Worm (Caenorhabditis elegans) whole organism, mixed stage, embryonic: Measurements from ENCODE around the gene utp-20.

ENCODE experiments used
- M03D4.4 ChIP-seq: sonication (generic microtip); optimal IDR thresholded peaks from 2 replicates; lab custom pipeline; 2017; ENCODE audit warnings: mild to moderate bottlenecking, missing genetic modification characterization, missing compliant biosample characterization
- bed-3 ChIP-seq: fragments of 200-800 bp; sonication (Bioruptor generic); optimal IDR thresholded peaks from 3 replicates; lab custom pipeline; 2018; ENCODE audit warnings: mild to moderate bottlenecking, missing genetic modification characterization, moderate library complexity, missing compliant biosample characterization
- blmp-1 ChIP-seq: fragments of 150-350 bp; optimal IDR thresholded peaks from 2 replicates; lab custom pipeline; 2014; ENCODE audit warnings: missing biosample characterization, missing genetic modification characterization
- ceh-39 ChIP-seq: fragments of 150-350 bp; optimal IDR thresholded peaks from 2 replicates; lab custom pipeline; 2014; ENCODE audit warnings: missing biosample characterization, missing genetic modification characterization
- ceh-43 ChIP-seq: fragments of 200-800 bp; sonication (Bioruptor generic); optimal IDR thresholded peaks from 2 replicates; lab custom pipeline; 2018; ENCODE audit warnings: mild to moderate bottlenecking, missing genetic modification characterization, moderate library complexity, missing compliant biosample characterization
- ceh-83 ChIP-seq: fragments of 200-800 bp; sonication (Bioruptor generic); optimal IDR thresholded peaks from 2 replicates; lab custom pipeline; 2018; ENCODE audit warnings: mild to moderate bottlenecking, missing genetic modification characterization, missing compliant biosample characterization
- ces-1 ChIP-seq: fragments of 150-350 bp; optimal IDR thresholded peaks from 2 replicates; lab custom pipeline; 2014; ENCODE audit warnings: missing biosample characterization, missing genetic modification reagents, missing genetic modification characterization
- cnd-1 ChIP-seq: fragments of 200-800 bp; sonication (Bioruptor generic); optimal IDR thresholded peaks from 2 replicates; lab custom pipeline; 2018; ENCODE audit warnings: mild to moderate bottlenecking, missing genetic modification characterization, missing compliant biosample characterization
- drap-1 ChIP-seq: fragments of 200-800 bp; sonication (Bioruptor generic); optimal IDR thresholded peaks from 3 replicates; lab custom pipeline; 2018; ENCODE audit warnings: mild to moderate bottlenecking, missing genetic modification characterization, missing compliant biosample characterization
- elt-1 ChIP-seq: sonication (generic microtip); optimal IDR thresholded peaks from 2 replicates; lab custom pipeline; 2017; ENCODE audit warnings: missing genetic modification characterization, mild to moderate bottlenecking, missing compliant biosample characterization, antibody characterized with exemption, moderate library complexity, borderline replicate concordance; ENCODE audit not compliant: insufficient read depth
- elt-3 ChIP-seq: fragments of 150-350 bp; optimal IDR thresholded peaks from 2 replicates; lab custom pipeline; 2014; ENCODE audit warnings: missing biosample characterization, missing genetic modification characterization
- flh-1 ChIP-seq: fragments of 200-800 bp; sonication (Bioruptor generic); optimal IDR thresholded peaks from 2 replicates; lab custom pipeline; 2018; ENCODE audit warnings: mild to moderate bottlenecking, missing genetic modification characterization, moderate library complexity, missing compliant biosample characterization
- ham-2 ChIP-seq: fragments of 200-800 bp; sonication (Bioruptor generic); optimal IDR thresholded peaks from 2 replicates; lab custom pipeline; 2018; ENCODE audit warnings: mild to moderate bottlenecking, missing genetic modification characterization, missing compliant biosample characterization
- hlh-1 ChIP-seq: fragments of 150-350 bp; optimal IDR thresholded peaks from 2 replicates; lab custom pipeline; 2014; ENCODE audit warnings: missing biosample characterization, missing genetic modification reagents, missing genetic modification characterization
- lin-13 ChIP-seq: fragments of 150-350 bp; optimal IDR thresholded peaks from 2 replicates; lab custom pipeline; 2014; ENCODE audit warnings: missing biosample characterization, missing genetic modification characterization
- lin-32 ChIP-seq: fragments of 200-800 bp; sonication (Bioruptor generic); optimal IDR thresholded peaks from 2 replicates; lab custom pipeline; 2018; ENCODE audit warnings: mild to moderate bottlenecking, missing genetic modification characterization, missing compliant biosample characterization
- lsy-2 ChIP-seq: fragments of 150-350 bp; optimal IDR thresholded peaks from 2 replicates; lab custom pipeline; 2014; ENCODE audit warnings: missing biosample characterization, missing genetic modification characterization
- mab-5 ChIP-seq: fragments of 150-350 bp; optimal IDR thresholded peaks from 2 replicates; lab custom pipeline; 2014; ENCODE audit warnings: missing biosample characterization, missing genetic modification characterization
- mep-1 ChIP-seq: fragments of 150-350 bp; optimal IDR thresholded peaks from 2 replicates; lab custom pipeline; 2017; ENCODE audit warnings: missing biosample characterization, missing genetic modification reagents, missing genetic modification characterization, inconsistent platforms
- mls-2 ChIP-seq: sonication (generic microtip); optimal IDR thresholded peaks from 2 replicates; lab custom pipeline; 2016; ENCODE audit warnings: mild to moderate bottlenecking, missing genetic modification characterization, moderate library complexity, missing compliant biosample characterization
- nhr-12 ChIP-seq: fragments of 150-350 bp; optimal IDR thresholded peaks from 2 replicates; lab custom pipeline; 2014; ENCODE audit warnings: missing biosample characterization, missing genetic modification characterization
- nhr-2 ChIP-seq: fragments of 150-350 bp; optimal IDR thresholded peaks from 2 replicates; lab custom pipeline; 2014; ENCODE audit warnings: missing biosample characterization, missing genetic modification characterization
- nhr-237 ChIP-seq: fragments of 150-350 bp; optimal IDR thresholded peaks from 2 replicates; lab custom pipeline; 2014; ENCODE audit warnings: missing biosample characterization, missing genetic modification characterization
- nhr-28 ChIP-seq: fragments of 150-350 bp; optimal IDR thresholded peaks from 2 replicates; lab custom pipeline; 2014; ENCODE audit warnings: missing biosample characterization, missing genetic modification characterization
- nhr-76 ChIP-seq: sonication (generic microtip); optimal IDR thresholded peaks from 2 replicates; lab custom pipeline; 2017; ENCODE audit warnings: missing biosample characterization, missing genetic modification characterization
- pha-4 ChIP-seq: fragments of 150-350 bp; optimal IDR thresholded peaks from 2 replicates; lab custom pipeline; 2018; ENCODE audit warnings: missing biosample characterization, missing genetic modification reagents, missing genetic modification characterization
- sem-2 ChIP-seq: fragments of 200-800 bp; sonication (Bioruptor generic); optimal IDR thresholded peaks from 2 replicates; lab custom pipeline; 2018; ENCODE audit warnings: mild to moderate bottlenecking, missing genetic modification characterization, missing compliant biosample characterization
- snpc-4 ChIP-seq: fragments of 150-350 bp; optimal IDR thresholded peaks from 2 replicates; lab custom pipeline; 2014; ENCODE audit warnings: missing biosample characterization, missing genetic modification characterization
- sptf-1 ChIP-seq: sonication (generic microtip); optimal IDR thresholded peaks from 2 replicates; lab custom pipeline; 2017; ENCODE audit warnings: mild to moderate bottlenecking, missing genetic modification characterization, moderate library complexity, missing compliant biosample characterization
- tbx-8 ChIP-seq: fragments of 200-800 bp; sonication (Bioruptor generic); optimal IDR thresholded peaks from 2 replicates; lab custom pipeline; 2018; ENCODE audit warnings: mild to moderate bottlenecking, missing genetic modification characterization, moderate library complexity, missing compliant biosample characterization
- unc-120 ChIP-seq: sonication (generic microtip); optimal IDR thresholded peaks from 2 replicates; lab custom pipeline; 2017; ENCODE audit warnings: missing genetic modification characterization, missing compliant biosample characterization; ENCODE audit not compliant: poor library complexity, severe bottlenecking
- unc-39 ChIP-seq: fragments of 150-350 bp; optimal IDR thresholded peaks from 2 replicates; lab custom pipeline; 2014; ENCODE audit warnings: missing biosample characterization, missing genetic modification characterization
- unc-62 ChIP-seq: fragments of 150-350 bp; optimal IDR thresholded peaks from 2 replicates; lab custom pipeline; 2014; ENCODE audit warnings: missing biosample characterization, missing genetic modification reagents, missing genetic modification characterization
- zip-8 ChIP-seq: fragments of 150-350 bp; optimal IDR thresholded peaks from 2 replicates; lab custom pipeline; 2014; ENCODE audit warnings: missing biosample characterization, missing genetic modification characterization
- ztf-11 ChIP-seq: fragments of 150-350 bp; optimal IDR thresholded peaks from 2 replicates; lab custom pipeline; 2014; ENCODE audit warnings: missing biosample characterization, missing genetic modification characterization

The utp-20 gene

DNA sequence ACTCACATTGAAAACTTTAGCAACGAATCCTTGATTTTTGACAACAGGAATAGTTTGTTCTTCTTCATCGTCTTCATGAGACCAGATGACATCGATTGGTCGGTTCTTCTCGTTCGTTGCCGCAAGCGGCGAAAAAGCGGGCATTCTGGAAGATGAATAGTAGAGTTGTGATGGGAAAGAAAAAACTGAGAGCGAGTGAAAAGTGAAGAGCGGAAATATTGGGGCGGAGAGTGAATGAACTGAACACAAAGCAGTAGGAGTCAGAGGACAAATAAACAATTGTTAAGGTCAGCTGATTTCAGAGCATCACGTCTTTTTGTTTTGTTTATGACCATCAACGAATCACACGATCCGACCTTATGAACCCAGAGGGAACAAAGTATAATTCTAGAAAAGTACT lies 25.1 kb downstream of the utp-20 start, which contains the start of gene F18C5.10:
F18C5.10 (minus strand) TSS at position 145 of the 400 bp plus-strand sequence.
- TF ChIP-seq unc-39 (tag; lab: Kevin White, UChicago) (no peak), nhr-12 (no peak), lin-13 (tag; lab: Kevin White, UChicago) (no peak), mep-1 (tag; lab: Kevin White, UChicago) (no peak), elt-1 (tag; lab: Kevin White, UChicago) (no peak), mab-5 (tag; lab: Kevin White, UChicago) (no peak), mls-2 (tag; lab: Kevin White, UChicago) (no peak), zip-8 (no peak), flh-1 (no peak), lsy-2 (tag; lab: Kevin White, UChicago) (no peak), nhr-2 (tag; lab: Kevin White, UChicago) (no peak), sem-2 (no peak), pha-4 (tag; lab: Kevin White, UChicago) (no peak), nhr-28 (no peak), elt-3 (tag; lab: Kevin White, UChicago) (no peak), blmp-1 (tag; lab: Kevin White, UChicago) (no peak), ces-1 (GFP tag; lab: Kevin White, UChicago) (no peak)

DNA sequence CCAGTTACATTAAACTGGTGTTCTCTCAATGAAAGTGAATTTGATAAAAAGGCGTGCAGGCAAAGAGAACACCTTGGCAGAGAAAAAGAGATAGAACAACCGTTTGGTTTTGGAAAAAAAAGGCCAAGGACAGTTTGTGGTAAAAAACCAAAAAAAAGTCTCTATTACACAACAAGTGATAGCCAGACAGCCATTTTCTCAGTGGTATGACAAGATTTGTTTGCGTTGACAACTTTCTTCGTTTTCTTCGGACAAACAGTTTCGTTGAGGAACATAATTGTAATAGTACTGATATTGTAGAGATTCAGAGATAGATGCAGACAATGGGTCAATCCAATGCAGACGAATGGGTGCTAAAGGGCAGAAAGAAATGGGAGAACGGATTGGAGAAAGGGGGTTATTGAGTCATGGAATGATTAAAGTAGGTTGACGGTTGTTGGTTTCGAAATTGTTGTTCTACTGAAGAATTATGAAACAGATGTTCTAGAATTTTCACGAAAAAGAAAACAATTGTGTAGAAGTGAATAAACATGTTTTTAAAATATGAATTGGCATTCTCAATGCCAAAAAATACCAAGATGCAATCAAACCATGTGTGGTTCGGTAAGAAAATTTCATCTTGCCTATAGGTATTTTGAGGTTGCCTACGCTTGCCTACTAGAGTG lies 26.2 kb downstream of the utp-20 start:
- TF ChIP-seq lin-32 (GFP tag; lab: Kevin White, UChicago) (no peak), elt-3 (tag; lab: Kevin White, UChicago) (no peak), pha-4 (tag; lab: Kevin White, UChicago) (no peak), nhr-237 (tag; lab: Kevin White, UChicago) (no peak), nhr-2 (tag; lab: Kevin White, UChicago) (no peak), ceh-43 (GFP tag; lab: Kevin White, UChicago) (no peak), ham-2 (GFP tag; lab: Kevin White, UChicago) (no peak), flh-1 (no peak), nhr-28 (no peak), snpc-4 (no peak), sptf-1 (tag; lab: Kevin White, UChicago) (no peak), mep-1 (tag; lab: Kevin White, UChicago) (no peak), bed-3 (no peak), ceh-39 (tag; lab: Kevin White, UChicago) (no peak), tbx-8 (GFP tag; lab: Kevin White, UChicago) (no peak), nhr-12 (no peak)

DNA sequence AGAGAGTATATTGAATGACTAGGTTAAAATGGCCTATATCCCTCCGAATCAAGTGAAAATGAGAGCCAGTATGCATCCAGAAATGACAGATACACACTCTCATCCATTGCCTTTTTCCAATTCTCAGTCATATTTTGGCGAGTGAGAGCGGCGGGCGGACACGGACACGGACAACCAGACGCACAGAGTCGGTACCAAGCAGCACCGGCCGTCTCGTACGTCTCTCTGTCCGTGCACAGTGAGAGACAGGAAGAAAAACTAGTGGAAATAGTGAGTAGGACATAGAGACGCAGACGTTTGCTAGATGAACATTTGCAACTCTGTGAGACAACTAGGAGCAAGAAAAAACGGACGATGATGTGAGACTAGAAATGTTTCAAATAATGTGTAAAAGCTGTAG lies 27.1 kb downstream of the utp-20 start:
- TF ChIP-seq nhr-2 (tag; lab: Kevin White, UChicago), result peak; percentile 35
- TF ChIP-seq blmp-1 (tag; lab: Kevin White, UChicago), result no peak
- TF ChIP-seq unc-62 (GFP tag; lab: Kevin White, UChicago), result peak; percentile 7
- no peak for TF ChIP-seq mls-2 (tag; lab: Kevin White, UChicago)
- TF ChIP-seq ceh-83 (GFP tag; lab: Kevin White, UChicago), result no peak
- TF ChIP-seq tbx-8 (GFP tag; lab: Kevin White, UChicago), result no peak
- peak; percentile 5 for TF ChIP-seq unc-120 (tag; lab: Kevin White, UChicago)
- no peak for TF ChIP-seq zip-8
- no peak for TF ChIP-seq ceh-39 (tag; lab: Kevin White, UChicago)
- peak; percentile 11 for TF ChIP-seq pha-4 (tag; lab: Kevin White, UChicago)
- no peak for TF ChIP-seq cnd-1 (tag; lab: Kevin White, UChicago)
- no peak for TF ChIP-seq ces-1 (GFP tag; lab: Kevin White, UChicago)
- no peak for TF ChIP-seq flh-1
- TF ChIP-seq nhr-76 (tag; lab: Kevin White, UChicago), result no peak
- no peak for TF ChIP-seq ham-2 (GFP tag; lab: Kevin White, UChicago)
- no peak for TF ChIP-seq mab-5 (tag; lab: Kevin White, UChicago)
- TF ChIP-seq lsy-2 (tag; lab: Kevin White, UChicago), result no peak
- TF ChIP-seq snpc-4, result no peak

DNA sequence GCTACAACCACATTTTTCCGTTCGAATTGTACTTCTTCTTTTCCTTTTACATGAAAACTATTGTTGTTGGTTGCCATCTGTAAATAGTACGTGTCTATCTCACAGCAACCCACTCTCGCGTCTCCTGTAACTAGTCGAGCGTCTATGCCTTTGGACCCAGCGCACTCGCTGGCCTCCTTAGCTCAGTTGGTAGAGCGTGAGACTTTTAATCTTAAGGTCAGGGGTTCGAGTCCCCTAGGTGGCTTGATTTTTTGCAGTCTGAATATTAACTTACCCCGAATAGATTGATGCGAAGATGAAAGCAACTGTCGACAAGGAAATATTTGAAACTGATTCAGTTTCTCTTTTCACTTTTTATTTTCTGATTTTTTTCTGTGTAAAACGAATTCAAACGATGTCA lies 28.9 kb downstream of the utp-20 start, which contains the start of gene mpz-3:
mpz-3 (minus strand) TSS at position 320 of the 400 bp plus-strand sequence.
- peak; percentile 55 for TF ChIP-seq cnd-1 (tag; lab: Kevin White, UChicago)
- no peak for TF ChIP-seq unc-62 (GFP tag; lab: Kevin White, UChicago)
- TF ChIP-seq lin-32 (GFP tag; lab: Kevin White, UChicago), result peak; percentile 14
- TF ChIP-seq ham-2 (GFP tag; lab: Kevin White, UChicago), result no peak
- no peak for TF ChIP-seq nhr-2 (tag; lab: Kevin White, UChicago)
- TF ChIP-seq ceh-83 (GFP tag; lab: Kevin White, UChicago), result peak; percentile 83
- no peak for TF ChIP-seq pha-4 (tag; lab: Kevin White, UChicago)
- TF ChIP-seq ceh-39 (tag; lab: Kevin White, UChicago), result no peak
- TF ChIP-seq flh-1, result peak; percentile 18
- no peak for TF ChIP-seq nhr-12
- peak; percentile 30 for TF ChIP-seq sem-2
- TF ChIP-seq elt-1 (tag; lab: Kevin White, UChicago), result no peak
- no peak for TF ChIP-seq mab-5 (tag; lab: Kevin White, UChicago)
- no peak for TF ChIP-seq snpc-4
- TF ChIP-seq elt-3 (tag; lab: Kevin White, UChicago), result no peak
- no peak for TF ChIP-seq nhr-28
- no peak for TF ChIP-seq mep-1 (tag; lab: Kevin White, UChicago)
- TF ChIP-seq drap-1, result peak; percentile 58
- no peak for TF ChIP-seq M03D4.4
- no peak for TF ChIP-seq blmp-1 (tag; lab: Kevin White, UChicago)
- TF ChIP-seq ces-1 (GFP tag; lab: Kevin White, UChicago), result no peak
- TF ChIP-seq ztf-11 (tag; lab: Kevin White, UChicago), result no peak
- TF ChIP-seq bed-3, result no peak
- TF ChIP-seq zip-8, result no peak
- no peak for TF ChIP-seq lsy-2 (tag; lab: Kevin White, UChicago)
- TF ChIP-seq unc-39 (tag; lab: Kevin White, UChicago), result no peak
- TF ChIP-seq lin-13 (tag; lab: Kevin White, UChicago), result no peak
- TF ChIP-seq hlh-1 (tag; lab: Kevin White, UChicago), result no peak
- no peak for TF ChIP-seq nhr-237 (tag; lab: Kevin White, UChicago)
- TF ChIP-seq mls-2 (tag; lab: Kevin White, UChicago), result no peak
- TF ChIP-seq unc-120 (tag; lab: Kevin White, UChicago), result no peak
- TF ChIP-seq ceh-43 (GFP tag; lab: Kevin White, UChicago), result peak; percentile 0
- no peak for TF ChIP-seq nhr-76 (tag; lab: Kevin White, UChicago)
- no peak for TF ChIP-seq tbx-8 (GFP tag; lab: Kevin White, UChicago)
- TF ChIP-seq sptf-1 (tag; lab: Kevin White, UChicago), result no peak
- TF ChIP-seq, all 35 proteins: peak for 7
